Worm (Caenorhabditis elegans): ENCODE results near the gene oac-15.

DNA sequence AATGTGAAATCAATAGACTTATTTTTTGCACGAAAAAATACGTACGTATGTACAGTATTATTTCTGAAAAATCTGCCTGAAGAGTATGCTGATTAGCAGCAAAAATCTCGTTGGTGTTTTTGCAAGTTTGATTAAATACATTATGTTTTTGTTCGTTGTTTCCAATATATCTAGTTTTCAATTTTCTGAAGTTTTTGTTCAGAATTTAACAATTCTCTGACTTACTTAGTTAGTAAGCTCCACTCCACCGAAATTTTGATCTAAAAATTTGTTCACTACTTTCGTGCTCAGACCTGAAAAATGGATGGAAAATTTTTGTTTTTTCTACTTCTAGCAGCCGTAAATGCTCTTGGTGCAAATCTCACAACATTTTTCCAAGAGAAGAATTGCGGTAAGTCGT, 4.8 kb downstream of the oac-15 start, which contains the start of gene irld-26:
- no peak for TF ChIP-seq snpc-4 (GFP tag; optimal IDR thresholded peaks at IDR 0.05)
- TF ChIP-seq snpc-4 (tag; optimal IDR thresholded peaks at IDR 0.05), result no peak
- no peak for TF ChIP-seq egrh-3 (GFP tag; IDR thresholded peaks at IDR 0.05)
- TF ChIP-seq ZK185.1 (tag; optimal IDR thresholded peaks at IDR 0.05; ENCODE audit: poor library complexity, severe bottlenecking), result no peak
- TF ChIP-seq bed-1 (GFP tag; IDR thresholded peaks at IDR 0.05), result no peak
- TF ChIP-seq snpc-1.1 (tag; optimal IDR thresholded peaks at IDR 0.05; ENCODE audit: insufficient read depth), result no peak
- TF ChIP-seq hsf-1 (GFP tag; IDR thresholded peaks at IDR 0.05), result no peak
- no peak for TF ChIP-seq nfya-2 (GFP tag; IDR thresholded peaks at IDR 0.05)
- no peak for TF ChIP-seq tbx-9 (tag; optimal IDR thresholded peaks at IDR 0.05; ENCODE audit: borderline replicate concordance)
- no peak for TF ChIP-seq lsl-1 (GFP tag; optimal IDR thresholded peaks at IDR 0.05)
- TF ChIP-seq bed-2 (GFP tag; IDR thresholded peaks at IDR 0.05), result no peak
